Fruit fly (Drosophila melanogaster): ENCODE data around the gene mgl.

Gene mgl

dm6 chrX:9343480-9344477 lies 156.2 kb downstream of the mgl start (continued):
- TF ChIP-seq nerfin-1 (tag; optimal IDR thresholded peaks at IDR 0.05) (no peak), sr (GFP tag; IDR thresholded peaks at IDR 0.05) (no peak), CG8478 (optimal IDR thresholded peaks at IDR 0.05) (no peak), Nf-YB (GFP tag; optimal IDR thresholded peaks at IDR 0.05) (no peak), CG18599 (GFP tag; optimal IDR thresholded peaks at IDR 0.05) (peak; percentile 77), CG31441 (GFP tag; IDR thresholded peaks at IDR 0.05) (no peak; the same call in 1 of the 2 replicates), twi (tag; optimal IDR thresholded peaks at IDR 0.05) (no peak), Ets97D (GFP tag; optimal IDR thresholded peaks at IDR 0.05) (no peak), crc (GFP tag; optimal IDR thresholded peaks at IDR 0.05) (peak; percentile 53), TFAM (GFP tag; optimal IDR thresholded peaks at IDR 0.05) (no peak), wek (GFP tag; optimal IDR thresholded peaks at IDR 0.05) (no peak), usp (GFP tag; optimal IDR thresholded peaks at IDR 0.05) (no peak), CG17328 (GFP tag; IDR thresholded peaks at IDR 0.05) (peak; percentile 63), p53 (GFP tag; optimal IDR thresholded peaks at IDR 0.05) (no peak), NFAT (GFP tag; IDR thresholded peaks at IDR 0.05) (peak; percentile 80), peb (GFP tag; IDR thresholded peaks at IDR 0.05) (no peak), CG4730 (GFP tag; IDR thresholded peaks at IDR 0.05) (peak; percentile 55), Fer2 (tag; optimal IDR thresholded peaks at IDR 0.05) (peak; percentile 34), PHDP (tag; optimal IDR thresholded peaks at IDR 0.05) (peak; percentile 73), Atf-2 (GFP tag; optimal IDR thresholded peaks at IDR 0.05) (peak; percentile 43), CG34422 (GFP tag; IDR thresholded peaks at IDR 0.05) (peak; percentile 65; the same call in 1 of the 3 replicates), CG8359 (GFP tag; optimal IDR thresholded peaks at IDR 0.05; ENCODE audit: borderline replicate concordance) (no peak), CG17612 (GFP tag; IDR thresholded peaks at IDR 0.05) (peak; percentile 63), CG30403 (GFP tag; optimal IDR thresholded peaks at IDR 0.05) (peak; percentile 56), Aef1 (GFP tag; IDR thresholded peaks at IDR 0.05) (peak; percentile 71; the same call in 2 of the 3 replicates), ase (GFP tag; IDR thresholded peaks at IDR 0.05) (no peak), CG3065 (GFP tag; optimal IDR thresholded peaks at IDR 0.05) (no peak), CG7745 (tag; optimal IDR thresholded peaks at IDR 0.05) (no peak), kni (GFP tag; optimal IDR thresholded peaks at IDR 0.05) (no peak), CG14050 (GFP tag; IDR thresholded peaks at IDR 0.05) (peak; percentile 60; the same call in 2 of the 3 replicates), maf-S (GFP tag; optimal IDR thresholded peaks at IDR 0.05) (peak; percentile 43), btn (GFP tag; optimal IDR thresholded peaks at IDR 0.05) (no peak), Dip3 (GFP tag; optimal IDR thresholded peaks at IDR 0.05) (peak; percentile 82), CG8924 (tag; optimal IDR thresholded peaks at IDR 0.05) (peak; percentile 35), CG1792 (GFP tag; optimal IDR thresholded peaks at IDR 0.05) (peak; percentile 41), knrl (GFP tag; IDR thresholded peaks at IDR 0.05; ENCODE audit: partially characterized antibody) (no peak), CG13123 (GFP tag; optimal IDR thresholded peaks at IDR 0.05) (no peak), Vsx1 (GFP tag; optimal IDR thresholded peaks at IDR 0.05) (no peak), CG32532 (GFP tag; IDR thresholded peaks at IDR 0.05) (peak; percentile 92), MBD-R2 (GFP tag; IDR thresholded peaks at IDR 0.05) (peak; percentile 46; the same call in 1 of the 2 replicates), CG7556 (GFP tag; optimal IDR thresholded peaks at IDR 0.05) (no peak), Dll (GFP tag; IDR thresholded peaks at IDR 0.05; ENCODE audit: partially characterized antibody) (no peak), CG18262 (tag; optimal IDR thresholded peaks at IDR 0.05) (peak; percentile 4), tin (GFP tag; optimal IDR thresholded peaks at IDR 0.05) (peak; percentile 36), CG6654 (GFP tag; optimal IDR thresholded peaks at IDR 0.05) (peak; percentile 39), Eip74EF (GFP tag; optimal IDR thresholded peaks at IDR 0.05) (no peak), sob (GFP tag; IDR thresholded peaks at IDR 0.05) (peak; percentile 41), CG5245 (GFP tag; optimal IDR thresholded peaks at IDR 0.05) (no peak), Ravus (GFP tag; IDR thresholded peaks at IDR 0.05) (no peak; the same call in 1 of the 2 replicates)

Data from whole organism, embryonic.